Worm (Caenorhabditis elegans) whole organism, mixed stage, embryonic: ENCODE results near the gene F10D7.5.

ENCODE experiments used
- M03D4.4 ChIP-seq: sonication (generic microtip); optimal IDR thresholded peaks from 2 replicates; lab custom pipeline; 2017; ENCODE audit warnings: mild to moderate bottlenecking, missing genetic modification characterization, missing compliant biosample characterization
- bed-3 ChIP-seq: fragments of 200-800 bp; sonication (Bioruptor generic); optimal IDR thresholded peaks from 3 replicates; lab custom pipeline; 2018; ENCODE audit warnings: mild to moderate bottlenecking, missing genetic modification characterization, moderate library complexity, missing compliant biosample characterization
- blmp-1 ChIP-seq: fragments of 150-350 bp; optimal IDR thresholded peaks from 2 replicates; lab custom pipeline; 2014; ENCODE audit warnings: missing biosample characterization, missing genetic modification characterization
- ceh-39 ChIP-seq: fragments of 150-350 bp; optimal IDR thresholded peaks from 2 replicates; lab custom pipeline; 2014; ENCODE audit warnings: missing biosample characterization, missing genetic modification characterization
- ceh-43 ChIP-seq: fragments of 200-800 bp; sonication (Bioruptor generic); optimal IDR thresholded peaks from 2 replicates; lab custom pipeline; 2018; ENCODE audit warnings: mild to moderate bottlenecking, missing genetic modification characterization, moderate library complexity, missing compliant biosample characterization
- ceh-83 ChIP-seq: fragments of 200-800 bp; sonication (Bioruptor generic); optimal IDR thresholded peaks from 2 replicates; lab custom pipeline; 2018; ENCODE audit warnings: mild to moderate bottlenecking, missing genetic modification characterization, missing compliant biosample characterization
- ces-1 ChIP-seq: fragments of 150-350 bp; optimal IDR thresholded peaks from 2 replicates; lab custom pipeline; 2014; ENCODE audit warnings: missing biosample characterization, missing genetic modification reagents, missing genetic modification characterization
- cnd-1 ChIP-seq: fragments of 200-800 bp; sonication (Bioruptor generic); optimal IDR thresholded peaks from 2 replicates; lab custom pipeline; 2018; ENCODE audit warnings: mild to moderate bottlenecking, missing genetic modification characterization, missing compliant biosample characterization
- drap-1 ChIP-seq: fragments of 200-800 bp; sonication (Bioruptor generic); optimal IDR thresholded peaks from 3 replicates; lab custom pipeline; 2018; ENCODE audit warnings: mild to moderate bottlenecking, missing genetic modification characterization, missing compliant biosample characterization
- elt-1 ChIP-seq: sonication (generic microtip); optimal IDR thresholded peaks from 2 replicates; lab custom pipeline; 2017; ENCODE audit warnings: missing genetic modification characterization, mild to moderate bottlenecking, missing compliant biosample characterization, antibody characterized with exemption, moderate library complexity, borderline replicate concordance; ENCODE audit not compliant: insufficient read depth
- elt-3 ChIP-seq: fragments of 150-350 bp; optimal IDR thresholded peaks from 2 replicates; lab custom pipeline; 2014; ENCODE audit warnings: missing biosample characterization, missing genetic modification characterization
- flh-1 ChIP-seq: fragments of 200-800 bp; sonication (Bioruptor generic); optimal IDR thresholded peaks from 2 replicates; lab custom pipeline; 2018; ENCODE audit warnings: mild to moderate bottlenecking, missing genetic modification characterization, moderate library complexity, missing compliant biosample characterization
- ham-2 ChIP-seq: fragments of 200-800 bp; sonication (Bioruptor generic); optimal IDR thresholded peaks from 2 replicates; lab custom pipeline; 2018; ENCODE audit warnings: mild to moderate bottlenecking, missing genetic modification characterization, missing compliant biosample characterization
- hlh-1 ChIP-seq: fragments of 150-350 bp; optimal IDR thresholded peaks from 2 replicates; lab custom pipeline; 2014; ENCODE audit warnings: missing biosample characterization, missing genetic modification reagents, missing genetic modification characterization
- lin-13 ChIP-seq: fragments of 150-350 bp; optimal IDR thresholded peaks from 2 replicates; lab custom pipeline; 2014; ENCODE audit warnings: missing biosample characterization, missing genetic modification characterization
- lsy-2 ChIP-seq: fragments of 150-350 bp; optimal IDR thresholded peaks from 2 replicates; lab custom pipeline; 2014; ENCODE audit warnings: missing biosample characterization, missing genetic modification characterization
- mab-5 ChIP-seq: fragments of 150-350 bp; optimal IDR thresholded peaks from 2 replicates; lab custom pipeline; 2014; ENCODE audit warnings: missing biosample characterization, missing genetic modification characterization
- mep-1 ChIP-seq: fragments of 150-350 bp; optimal IDR thresholded peaks from 2 replicates; lab custom pipeline; 2017; ENCODE audit warnings: missing biosample characterization, missing genetic modification reagents, missing genetic modification characterization, inconsistent platforms
- mls-2 ChIP-seq: sonication (generic microtip); optimal IDR thresholded peaks from 2 replicates; lab custom pipeline; 2016; ENCODE audit warnings: mild to moderate bottlenecking, missing genetic modification characterization, moderate library complexity, missing compliant biosample characterization
- nhr-12 ChIP-seq: fragments of 150-350 bp; optimal IDR thresholded peaks from 2 replicates; lab custom pipeline; 2014; ENCODE audit warnings: missing biosample characterization, missing genetic modification characterization
- nhr-2 ChIP-seq: fragments of 150-350 bp; optimal IDR thresholded peaks from 2 replicates; lab custom pipeline; 2014; ENCODE audit warnings: missing biosample characterization, missing genetic modification characterization
- nhr-237 ChIP-seq: fragments of 150-350 bp; optimal IDR thresholded peaks from 2 replicates; lab custom pipeline; 2014; ENCODE audit warnings: missing biosample characterization, missing genetic modification characterization
- nhr-28 ChIP-seq: fragments of 150-350 bp; optimal IDR thresholded peaks from 2 replicates; lab custom pipeline; 2014; ENCODE audit warnings: missing biosample characterization, missing genetic modification characterization
- nhr-76 ChIP-seq: sonication (generic microtip); optimal IDR thresholded peaks from 2 replicates; lab custom pipeline; 2017; ENCODE audit warnings: missing biosample characterization, missing genetic modification characterization
- pha-4 ChIP-seq: fragments of 150-350 bp; optimal IDR thresholded peaks from 2 replicates; lab custom pipeline; 2018; ENCODE audit warnings: missing biosample characterization, missing genetic modification reagents, missing genetic modification characterization
- sem-2 ChIP-seq: fragments of 200-800 bp; sonication (Bioruptor generic); optimal IDR thresholded peaks from 2 replicates; lab custom pipeline; 2018; ENCODE audit warnings: mild to moderate bottlenecking, missing genetic modification characterization, missing compliant biosample characterization
- snpc-4 ChIP-seq: fragments of 150-350 bp; optimal IDR thresholded peaks from 2 replicates; lab custom pipeline; 2014; ENCODE audit warnings: missing biosample characterization, missing genetic modification characterization
- sptf-1 ChIP-seq: sonication (generic microtip); optimal IDR thresholded peaks from 2 replicates; lab custom pipeline; 2017; ENCODE audit warnings: mild to moderate bottlenecking, missing genetic modification characterization, moderate library complexity, missing compliant biosample characterization
- tbx-8 ChIP-seq: fragments of 200-800 bp; sonication (Bioruptor generic); optimal IDR thresholded peaks from 2 replicates; lab custom pipeline; 2018; ENCODE audit warnings: mild to moderate bottlenecking, missing genetic modification characterization, moderate library complexity, missing compliant biosample characterization
- unc-120 ChIP-seq: sonication (generic microtip); optimal IDR thresholded peaks from 2 replicates; lab custom pipeline; 2017; ENCODE audit warnings: missing genetic modification characterization, missing compliant biosample characterization; ENCODE audit not compliant: poor library complexity, severe bottlenecking
- unc-39 ChIP-seq: fragments of 150-350 bp; optimal IDR thresholded peaks from 2 replicates; lab custom pipeline; 2014; ENCODE audit warnings: missing biosample characterization, missing genetic modification characterization
- unc-62 ChIP-seq: fragments of 150-350 bp; optimal IDR thresholded peaks from 2 replicates; lab custom pipeline; 2014; ENCODE audit warnings: missing biosample characterization, missing genetic modification reagents, missing genetic modification characterization
- zip-8 ChIP-seq: fragments of 150-350 bp; optimal IDR thresholded peaks from 2 replicates; lab custom pipeline; 2014; ENCODE audit warnings: missing biosample characterization, missing genetic modification characterization
- ztf-11 ChIP-seq: fragments of 150-350 bp; optimal IDR thresholded peaks from 2 replicates; lab custom pipeline; 2014; ENCODE audit warnings: missing biosample characterization, missing genetic modification characterization

F10D7.5 gene

ce11 chrX:17368542-17368941 is 22.9 kb downstream of the F10D7.5 start, which contains the start of gene mfsd-10:
TSS of gene mfsd-10 (minus strand) at chrX:17368642.
- TF ChIP-seq pha-4 (tag; lab: Kevin White, UChicago) (no peak), ceh-43 (GFP tag; lab: Kevin White, UChicago) (no peak), cnd-1 (tag; lab: Kevin White, UChicago) (no peak), sptf-1 (no peak), nhr-76 (no peak), ceh-83 (no peak), ces-1 (GFP tag; lab: Kevin White, UChicago) (no peak), nhr-28 (tag; lab: Kevin White, UChicago) (no peak), unc-62 (GFP tag; lab: Kevin White, UChicago) (no peak), elt-3 (tag; lab: Kevin White, UChicago) (no peak), snpc-4 (tag; lab: Kevin White, UChicago) (no peak), sem-2 (GFP tag; lab: Kevin White, UChicago) (no peak), nhr-2 (tag; lab: Kevin White, UChicago) (no peak), nhr-12 (no peak), drap-1 (no peak), nhr-237 (no peak), mls-2 (tag; lab: Kevin White, UChicago) (no peak), flh-1 (no peak), mab-5 (no peak)

- TF ChIP-seq ces-1 (GFP tag; lab: Kevin White, UChicago) (no peak), lsy-2 (no peak), unc-120 (no peak), ceh-39 (tag; lab: Kevin White, UChicago) (no peak), pha-4 (tag; lab: Kevin White, UChicago) (no peak), nhr-2 (tag; lab: Kevin White, UChicago) (no peak)
Observed at ce11 chrX:17363491-17363890, 27.9 kb downstream of the F10D7.5 start.

DNA sequence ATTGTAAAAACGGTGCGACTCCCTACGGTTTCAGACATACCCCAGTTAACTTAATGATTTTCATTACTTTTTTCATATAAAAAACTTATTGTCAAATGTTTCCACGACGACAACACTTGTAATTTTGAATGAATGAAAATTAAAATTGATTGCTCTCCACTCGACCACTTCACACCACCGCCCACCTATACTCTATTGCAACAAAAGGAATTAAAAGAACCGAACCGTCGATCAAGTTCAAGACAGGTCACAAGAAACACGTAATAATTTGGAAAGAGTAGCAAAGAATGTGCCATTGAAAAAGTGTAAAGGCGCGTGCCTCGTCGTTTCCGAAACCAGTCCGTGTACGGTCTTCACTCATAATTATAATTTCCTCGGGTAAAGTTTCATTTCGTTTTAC is 28.9 kb downstream of the F10D7.5 start, which contains the start of gene F10D7.11:
Gene F10D7.11 (plus strand): TSS at position 301 of the 400 bp plus-strand sequence.
- TF ChIP-seq lsy-2, result no peak

- no peak for TF ChIP-seq blmp-1 (tag; lab: Kevin White, UChicago)
- TF ChIP-seq lin-13, result no peak
- no peak for TF ChIP-seq unc-62 (GFP tag; lab: Kevin White, UChicago)
- no peak for TF ChIP-seq ces-1 (GFP tag; lab: Kevin White, UChicago)
- TF ChIP-seq ceh-39 (tag; lab: Kevin White, UChicago), result no peak
- TF ChIP-seq nhr-2 (tag; lab: Kevin White, UChicago), result no peak
- no peak for TF ChIP-seq M03D4.4
- no peak for TF ChIP-seq mep-1 (tag; lab: Kevin White, UChicago)
- TF ChIP-seq ceh-83, result no peak
- TF ChIP-seq sptf-1, result no peak
- TF ChIP-seq nhr-28 (tag; lab: Kevin White, UChicago), result no peak
- TF ChIP-seq unc-120, result no peak
- TF ChIP-seq flh-1, result no peak
- no peak for TF ChIP-seq drap-1
- TF ChIP-seq zip-8, result no peak
- no peak for TF ChIP-seq nhr-12
- TF ChIP-seq hlh-1, result no peak
Observed at ce11 chrX:17359452-17359851, 32.0 kb downstream of the F10D7.5 start, which contains the start of gene npr-36. TSS of gene npr-36 (plus strand) at chrX:17359752.

DNA sequence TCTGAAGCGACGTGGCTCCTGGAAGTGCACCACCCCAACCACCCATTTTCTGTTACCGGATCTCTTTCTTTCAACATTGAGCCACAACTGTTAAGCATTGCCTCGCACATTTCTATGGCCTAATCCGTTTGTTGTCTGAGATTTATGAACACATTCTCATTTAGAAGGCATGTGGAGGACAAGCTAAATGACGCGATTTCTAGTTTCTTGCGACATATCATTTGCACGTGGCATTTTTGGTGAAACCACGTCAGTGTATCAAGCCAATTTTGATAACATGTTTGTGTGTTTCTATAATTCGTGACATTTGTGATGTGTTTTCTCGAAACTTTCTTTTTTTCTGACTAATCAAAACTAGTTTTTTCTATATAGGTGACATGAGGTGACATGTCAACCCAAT is 34.7 kb downstream of the F10D7.5 start:
- no peak for TF ChIP-seq ceh-83
- no peak for TF ChIP-seq sptf-1
- no peak for TF ChIP-seq elt-1 (tag; lab: Kevin White, UChicago)
- no peak for TF ChIP-seq ztf-11 (tag; lab: Kevin White, UChicago)
- no peak for TF ChIP-seq M03D4.4
- TF ChIP-seq pha-4 (tag; lab: Kevin White, UChicago), result no peak
- TF ChIP-seq snpc-4 (tag; lab: Kevin White, UChicago), result no peak
- no peak for TF ChIP-seq hlh-1
- no peak for TF ChIP-seq nhr-76
- no peak for TF ChIP-seq blmp-1 (tag; lab: Kevin White, UChicago)
- no peak for TF ChIP-seq ham-2 (GFP tag; lab: Kevin White, UChicago)
- TF ChIP-seq drap-1, result no peak
- TF ChIP-seq bed-3, result no peak
- TF ChIP-seq ceh-43 (GFP tag; lab: Kevin White, UChicago), result no peak
- TF ChIP-seq lsy-2, result no peak
- no peak for TF ChIP-seq unc-39 (tag; lab: Kevin White, UChicago)
- no peak for TF ChIP-seq tbx-8 (GFP tag; lab: Kevin White, UChicago)
- TF ChIP-seq sem-2 (GFP tag; lab: Kevin White, UChicago), result no peak
